Worm (Caenorhabditis elegans): Measurements from ENCODE around the gene F57C2.5.

ce11 chrII:14537728-14538127 lies 9.7 kb upstream of the F57C2.5 start, which contains the start of the genes clec-147 and C04H5.7:
- TF ChIP-seq rec-8 (tag; optimal IDR thresholded peaks at IDR 0.05): no peak
- no peak for TF ChIP-seq lin-35 (GFP tag; optimal IDR thresholded peaks at IDR 0.05)
- TF ChIP-seq pbrm-1 (GFP tag; IDR thresholded peaks at IDR 0.05): no peak
- no peak for TF ChIP-seq madf-10 (tag; optimal IDR thresholded peaks at IDR 0.05)
- TF ChIP-seq mes-4 (tag; optimal IDR thresholded peaks at IDR 0.05): no peak
- no peak for TF ChIP-seq zfh-2 (GFP tag; conservative IDR thresholded peaks at IDR 0.05)
- no peak for TF ChIP-seq dox-1 (GFP tag; IDR thresholded peaks at IDR 0.05)
- no peak for TF ChIP-seq K11D2.4 (GFP tag; IDR thresholded peaks at IDR 0.05)
- no peak for TF ChIP-seq ztf-28 (GFP tag; IDR thresholded peaks at IDR 0.05)
- no peak for TF ChIP-seq pha-4 (tag; optimal IDR thresholded peaks at IDR 0.05)
- TF ChIP-seq unc-62 (GFP tag; optimal IDR thresholded peaks at IDR 0.05): no peak
- no peak for TF ChIP-seq atf-7 (tag; optimal IDR thresholded peaks at IDR 0.05)

Data from whole organism, young adult.